Worm (Caenorhabditis elegans) whole organism, young adult: ENCODE results near the gene srh-244.

Source experiments
- B0019.2 ChIP-seq: fragments of 200-800 bp; sonication (Bioruptor generic); conservative IDR thresholded peaks from 2 replicates; pipeline ENCODE4 v1.3.6; 2022; ENCODE audit warnings: missing genetic modification reagents, missing genetic modification characterization, missing compliant biosample characterization
- B0336.3 ChIP-seq: fragments of 200-800 bp; sonication (Bioruptor generic); IDR thresholded peaks from 2 replicates; pipeline ENCODE4 v1.3.6; 2022; ENCODE audit warnings: missing genetic modification characterization, missing compliant biosample characterization
- C17E4.6 ChIP-seq: fragments of 200-800 bp; sonication (Bioruptor generic); IDR thresholded peaks from 2 replicates; pipeline ENCODE4 v1.3.6; 2022; ENCODE audit warnings: missing genetic modification reagents, missing genetic modification characterization, missing compliant biosample characterization
- F10E7.11 ChIP-seq: sonication (generic microtip); optimal IDR thresholded peaks from 2 replicates; lab custom pipeline; 2017; ENCODE audit warnings: mild to moderate bottlenecking, missing genetic modification characterization, moderate library complexity, missing compliant biosample characterization
- F23B12.7 ChIP-seq: sonication (generic microtip); optimal IDR thresholded peaks from 2 replicates; lab custom pipeline; 2017; ENCODE audit warnings: missing genetic modification characterization, mild to moderate bottlenecking, missing compliant biosample characterization, antibody characterized with exemption, moderate library complexity; ENCODE audit not compliant: insufficient read depth
- F39B2.1 ChIP-seq: fragments of 200-800 bp; sonication (Bioruptor generic); IDR thresholded peaks from 2 replicates; pipeline ENCODE4 v1.3.6; 2022; ENCODE audit warnings: missing genetic modification reagents, missing genetic modification characterization, missing compliant biosample characterization
- F55B11.4 ChIP-seq: sonication (generic microtip); optimal IDR thresholded peaks from 2 replicates; lab custom pipeline; 2016; ENCODE audit warnings: missing compliant biosample characterization, missing genetic modification characterization, borderline replicate concordance; ENCODE audit not compliant: insufficient read depth
- F57A8.1 ChIP-seq: fragments of 200-800 bp; sonication (Bioruptor generic); optimal IDR thresholded peaks from 2 replicates; lab custom pipeline; 2018; ENCODE audit warnings: mild to moderate bottlenecking, missing genetic modification characterization, moderate library complexity, missing compliant biosample characterization
- K11D2.4 ChIP-seq: fragments of 200-800 bp; sonication (Bioruptor generic); IDR thresholded peaks from 2 replicates; pipeline ENCODE4 v1.3.6; 2022; ENCODE audit warnings: missing genetic modification reagents, missing genetic modification characterization, missing compliant biosample characterization
- K12H6.12 ChIP-seq: fragments of 200-800 bp; sonication (Bioruptor generic); optimal IDR thresholded peaks from 2 replicates; lab custom pipeline; 2018; ENCODE audit warnings: mild to moderate bottlenecking, missing genetic modification characterization, missing compliant biosample characterization
- T07F8.4 ChIP-seq: sonication (generic microtip); optimal IDR thresholded peaks from 2 replicates; lab custom pipeline; 2016; ENCODE audit warnings: mild to moderate bottlenecking, missing genetic modification characterization, moderate library complexity, missing compliant biosample characterization
- Y53F4B.3 ChIP-seq: fragments of 200-800 bp; sonication (Bioruptor generic); IDR thresholded peaks from 2 replicates; pipeline ENCODE4 v1.3.6; 2022; ENCODE audit warnings: missing genetic modification reagents, missing genetic modification characterization, missing compliant biosample characterization
- Y79H2A.3 ChIP-seq: fragments of 200-800 bp; sonication (Bioruptor generic); conservative IDR thresholded peaks from 2 replicates; pipeline ENCODE4 v1.3.6; 2022; ENCODE audit warnings: missing genetic modification reagents, missing genetic modification characterization, missing compliant biosample characterization
- Y95B8A.8 ChIP-seq: fragments of 200-800 bp; sonication (Bioruptor generic); IDR thresholded peaks from 2 replicates; pipeline ENCODE4 v1.3.6; 2022; ENCODE audit warnings: missing genetic modification reagents, missing genetic modification characterization, missing compliant biosample characterization
- ama-1 ChIP-seq, 3 experiments: fragments of 150-350 bp in 1 of 3; sonication (generic microtip) in 2 of 3; optimal IDR thresholded peaks; 2 replicates each; lab custom pipeline; 2014 to 2018; ENCODE audit warnings: missing biosample characterization in 2 of 3, missing genetic modification characterization in 2 of 3, missing genetic modification reagents in 2 of 3
- athp-1 ChIP-seq: sonication (generic microtip); optimal IDR thresholded peaks from 2 replicates; lab custom pipeline; 2017; ENCODE audit warnings: mild to moderate bottlenecking, missing genetic modification characterization, missing compliant biosample characterization
- bed-1 ChIP-seq: fragments of 200-800 bp; sonication (Bioruptor generic); IDR thresholded peaks from 2 replicates; pipeline ENCODE4 v1.3.6; 2022; ENCODE audit warnings: missing genetic modification reagents, missing genetic modification characterization, missing compliant biosample characterization
- cebp-1 ChIP-seq, 2 experiments: fragments of 200-800 bp in 1 of 2; sonication (Bioruptor generic) in 1 of 2; sonication (generic microtip) in 1 of 2; IDR thresholded peaks in 1 of 2; optimal IDR thresholded peaks in 1 of 2; 2 replicates each; pipeline versions ENCODE4 v1.3.6 to Lab custom; 2017 to 2022; ENCODE audit warnings: missing compliant biosample characterization in 2 of 2, missing genetic modification characterization in 2 of 2, mild to moderate bottlenecking in 1 of 2, missing genetic modification reagents in 1 of 2, moderate library complexity in 1 of 2
- cebp-2 ChIP-seq: fragments of 200-800 bp; sonication (Bioruptor generic); IDR thresholded peaks from 2 replicates; pipeline ENCODE4 v1.3.6; 2022; ENCODE audit warnings: missing genetic modification characterization, missing compliant biosample characterization
- ceh-27 ChIP-seq: fragments of 200-800 bp; sonication (Bioruptor generic); optimal IDR thresholded peaks from 2 replicates; lab custom pipeline; 2018; ENCODE audit warnings: mild to moderate bottlenecking, missing genetic modification characterization, moderate library complexity, missing compliant biosample characterization
- chd-7 ChIP-seq: sonication (generic microtip); optimal IDR thresholded peaks from 2 replicates; lab custom pipeline; 2016; ENCODE audit warnings: mild to moderate bottlenecking, missing genetic modification characterization, moderate library complexity, missing compliant biosample characterization
- efl-1 ChIP-seq: fragments of 150-350 bp; optimal IDR thresholded peaks from 2 replicates; lab custom pipeline; 2014; ENCODE audit warnings: missing biosample characterization, missing genetic modification reagents, missing genetic modification characterization
- egl-18 ChIP-seq: fragments of 200-800 bp; sonication (Bioruptor generic); IDR thresholded peaks from 2 replicates; pipeline ENCODE4 v1.3.6; 2022; ENCODE audit warnings: missing genetic modification reagents, missing genetic modification characterization, missing compliant biosample characterization
- hmg-1.2 ChIP-seq: fragments of 200-800 bp; sonication (Bioruptor generic); IDR thresholded peaks from 2 replicates; pipeline ENCODE4 v1.3.6; 2022; ENCODE audit warnings: missing genetic modification reagents, missing genetic modification characterization, missing compliant biosample characterization
- hmg-20 ChIP-seq: fragments of 200-800 bp; sonication (Bioruptor generic); IDR thresholded peaks from 2 replicates; pipeline ENCODE4 v1.3.6; 2022; ENCODE audit warnings: missing genetic modification reagents, missing genetic modification characterization, missing compliant biosample characterization
- hsf-1 ChIP-seq: fragments of 200-800 bp; sonication (Bioruptor generic); IDR thresholded peaks from 2 replicates; pipeline ENCODE4 v1.3.6; 2022; ENCODE audit warnings: missing genetic modification reagents, missing genetic modification characterization, missing compliant biosample characterization
- lin-35 ChIP-seq, 3 experiments: fragments of 150-350 bp in 2 of 3; sonication (generic microtip) in 1 of 3; optimal IDR thresholded peaks; 2 replicates each; lab custom pipeline; 2014 to 2018; ENCODE audit warnings: missing biosample characterization in 3 of 3, missing genetic modification characterization in 3 of 3, missing genetic modification reagents in 3 of 3
- lsl-1 ChIP-seq: fragments of 200-800 bp; sonication (Bioruptor generic); optimal IDR thresholded peaks from 2 replicates; lab custom pipeline; 2018; ENCODE audit warnings: mild to moderate bottlenecking, missing genetic modification characterization, moderate library complexity, missing compliant biosample characterization
- madf-3 ChIP-seq: fragments of 200-800 bp; sonication (Bioruptor generic); IDR thresholded peaks from 2 replicates; pipeline ENCODE4 v1.3.6; 2022; ENCODE audit warnings: missing genetic modification reagents, missing genetic modification characterization, missing compliant biosample characterization
- mcd-1 ChIP-seq: fragments of 200-800 bp; sonication (Bioruptor generic); IDR thresholded peaks from 2 replicates; pipeline ENCODE4 v1.3.6; 2022; ENCODE audit warnings: missing genetic modification reagents, missing genetic modification characterization, missing compliant biosample characterization
- mel-28 ChIP-seq: sonication (generic microtip); optimal IDR thresholded peaks from 2 replicates; lab custom pipeline; 2016; ENCODE audit warnings: borderline replicate concordance, mild to moderate bottlenecking, missing genetic modification characterization, missing compliant biosample characterization
- nfya-1 ChIP-seq: sonication (generic microtip); optimal IDR thresholded peaks from 2 replicates; lab custom pipeline; 2017; ENCODE audit warnings: antibody characterized with exemption, missing compliant biosample characterization, missing genetic modification characterization, borderline replicate concordance; ENCODE audit not compliant: insufficient read depth
- nhr-179 ChIP-seq: sonication (generic microtip); optimal IDR thresholded peaks from 2 replicates; lab custom pipeline; 2016; ENCODE audit warnings: mild to moderate bottlenecking, missing genetic modification characterization, missing compliant biosample characterization
- nhr-27 ChIP-seq: fragments of 200-800 bp; sonication (Bioruptor generic); optimal IDR thresholded peaks from 2 replicates; lab custom pipeline; 2018; ENCODE audit warnings: mild to moderate bottlenecking, missing genetic modification characterization, moderate library complexity, missing compliant biosample characterization
- pha-4 ChIP-seq: fragments of 150-350 bp; sonication (generic microtip); optimal IDR thresholded peaks from 2 replicates; lab custom pipeline; 2014; ENCODE audit warnings: missing biosample characterization, missing genetic modification reagents, missing genetic modification characterization
- rec-8 ChIP-seq, 2 experiments: sonication (generic microtip); optimal IDR thresholded peaks; 2 replicates each; lab custom pipeline; 2016; ENCODE audit warnings: mild to moderate bottlenecking in 2 of 2, missing genetic modification characterization in 2 of 2, missing genetic modification reagents in 2 of 2, missing genotype in 2 of 2, missing biosample characterization in 1 of 2, missing compliant biosample characterization in 1 of 2, moderate library complexity in 1 of 2
- snpc-4 ChIP-seq, 5 experiments: fragments of 150-350 bp in 1 of 5; sonication (generic microtip) in 4 of 5; optimal IDR thresholded peaks; 2 replicates each; lab custom pipeline; 2014 to 2018; ENCODE audit warnings: missing genetic modification characterization in 5 of 5, missing biosample characterization in 3 of 5, antibody characterized with exemption in 2 of 5, mild to moderate bottlenecking in 2 of 5, missing compliant biosample characterization in 2 of 5, missing genotype in 2 of 5, moderate library complexity in 2 of 5, missing genetic modification reagents in 1 of 5
- tbp1 ChIP-seq: fragments of 200-800 bp; sonication (Bioruptor generic); optimal IDR thresholded peaks from 2 replicates; lab custom pipeline; 2018; ENCODE audit warnings: mild to moderate bottlenecking, missing genetic modification characterization, missing compliant biosample characterization
- tbx-9 ChIP-seq: sonication (generic microtip); optimal IDR thresholded peaks from 2 replicates; lab custom pipeline; 2016; ENCODE audit warnings: borderline replicate concordance, missing genetic modification characterization, inconsistent platforms, missing compliant biosample characterization
- unc-130 ChIP-seq: sonication (generic microtip); optimal IDR thresholded peaks from 2 replicates; lab custom pipeline; 2016; ENCODE audit warnings: missing genetic modification reagents, missing genetic modification characterization, missing compliant biosample characterization
- unc-62 ChIP-seq: fragments of 150-350 bp; optimal IDR thresholded peaks from 2 replicates; lab custom pipeline; 2014; ENCODE audit warnings: missing biosample characterization, missing genetic modification reagents, missing genetic modification characterization
- zfh-2 ChIP-seq: fragments of 200-800 bp; sonication (Bioruptor generic); conservative IDR thresholded peaks from 2 replicates; pipeline ENCODE4 v1.3.6; 2022; ENCODE audit warnings: missing genetic modification reagents, missing genetic modification characterization, missing compliant biosample characterization

srh-244 gene

ce11 chrV:7379384-7379783, 35.8 kb downstream of the srh-244 start, which contains the start of gene srsx-24 (continued):
- TF ChIP-seq F55B11.4 (tag; lab: Kevin White, UChicago) (no peak), tbx-9 (tag; lab: Kevin White, UChicago) (no peak), B0019.2 (GFP tag; lab: Robert Waterston, UW) (no peak)
- TF ChIP-seq, all 124 proteins: peak for 0

ce11 chrV:7381008-7381407, 37.4 kb downstream of the srh-244 start, which contains the start of gene C03G6.17:
C03G6.17 (minus strand) TSS chrV:7381108.
- TF ChIP-seq T07F8.4 (tag; lab: Kevin White, UChicago), result no peak
- TF ChIP-seq nfya-1 (tag; lab: Kevin White, UChicago), result no peak
- no peak for TF ChIP-seq nhr-27 (tag; lab: Kevin White, UChicago)
- no peak for TF ChIP-seq snpc-4 (GFP tag; optimal IDR thresholded peaks at IDR 0.05; lab: Kevin White, UChicago)
- TF ChIP-seq snpc-4 (tag; optimal IDR thresholded peaks at IDR 0.05; lab: Kevin White, UChicago), result no peak
- TF ChIP-seq pha-4, result no peak
- TF ChIP-seq F39B2.1 (GFP tag; lab: Robert Waterston, UW), result no peak
- no peak for TF ChIP-seq cebp-1 (GFP tag; IDR thresholded peaks at IDR 0.05; lab: Robert Waterston, UW)
- no peak for TF ChIP-seq cebp-1 (tag; optimal IDR thresholded peaks at IDR 0.05; lab: Kevin White, UChicago)
- no peak for TF ChIP-seq chd-7 (tag; lab: Kevin White, UChicago)
- no peak for TF ChIP-seq K12H6.12
- no peak for TF ChIP-seq Y79H2A.3 (GFP tag; lab: Robert Waterston, UW)
- TF ChIP-seq Y53F4B.3 (GFP tag; lab: Robert Waterston, UW), result no peak
- no peak for TF ChIP-seq rec-8 (tag; optimal IDR thresholded peaks at IDR 0.05; lab: Kevin White, UChicago)
- TF ChIP-seq athp-1 (tag; lab: Kevin White, UChicago), result no peak
- no peak for TF ChIP-seq unc-130 (GFP tag; lab: Kevin White, UChicago)
- no peak for TF ChIP-seq hmg-1.2
- TF ChIP-seq egl-18 (GFP tag; lab: Robert Waterston, UW), result no peak
- no peak for TF ChIP-seq efl-1 (GFP tag; lab: Kevin White, UChicago)

- TF ChIP-seq mcd-1 (GFP tag; lab: Robert Waterston, UW) (no peak), nhr-179 (tag; lab: Kevin White, UChicago) (no peak), tbp1 (GFP tag; lab: Kevin White, UChicago) (no peak), ceh-27 (no peak), F23B12.7 (tag; lab: Kevin White, UChicago) (no peak), ama-1 (optimal IDR thresholded peaks at IDR 0.05; lab: Kevin White, UChicago) (no peak), ama-1 (GFP tag; optimal IDR thresholded peaks at IDR 0.05; lab: Kevin White, UChicago) (no peak), madf-3 (GFP tag; lab: Robert Waterston, UW) (no peak), cebp-2 (no peak)
These were observed 42.5 kb downstream of the srh-244 start, which contains the start of gene srp-6 for ce11 chrV:7386052-7386573. srp-6 (minus strand) TSS chrV:7386102.

- TF ChIP-seq lsl-1 (GFP tag; lab: Kevin White, UChicago) (no peak), C17E4.6 (GFP tag; lab: Robert Waterston, UW) (no peak), lin-35 (GFP tag; optimal IDR thresholded peaks at IDR 0.05; lab: Kevin White, UChicago) (no peak), bed-1 (GFP tag; lab: Robert Waterston, UW) (no peak), hsf-1 (no peak), hmg-20 (GFP tag; lab: Robert Waterston, UW) (no peak), unc-62 (no peak), Y95B8A.8 (GFP tag; lab: Robert Waterston, UW) (no peak), zfh-2 (GFP tag; lab: Robert Waterston, UW) (no peak), mel-28 (tag; lab: Kevin White, UChicago) (no peak), F10E7.11 (tag; lab: Kevin White, UChicago) (no peak), B0336.3 (GFP tag; lab: Robert Waterston, UW) (no peak), nhr-179 (tag; lab: Kevin White, UChicago) (no peak), tbp1 (GFP tag; lab: Kevin White, UChicago) (no peak), K11D2.4 (GFP tag; lab: Robert Waterston, UW) (no peak), F57A8.1 (GFP tag; lab: Kevin White, UChicago) (no peak), B0019.2 (GFP tag; lab: Robert Waterston, UW) (no peak)
These were observed 44.1 kb downstream of the srh-244 start, which contains the start of gene C02H6.3 for ce11 chrV:7387755-7388154. C02H6.3 (minus strand) TSS chrV:7387855.
